Fruit fly (Drosophila melanogaster): ENCODE results near the gene Hira.

The Hira gene

dm6 chrX:7710439-7711154 is 11.3 kb upstream of the Hira start (continued):
- TF ChIP-seq CG7963 (GFP tag; IDR thresholded peaks at IDR 0.05; ENCODE audit: partially characterized antibody) (no peak), CG17829 (tag; optimal IDR thresholded peaks at IDR 0.05) (peak; percentile 54), CG11696 (GFP tag; IDR thresholded peaks at IDR 0.05) (no peak), mirr (GFP tag; optimal IDR thresholded peaks at IDR 0.05) (no peak), shn (GFP tag; optimal IDR thresholded peaks at IDR 0.05) (no peak), fd3F (GFP tag; optimal IDR thresholded peaks at IDR 0.05) (no peak), Six4 (GFP tag; optimal IDR thresholded peaks at IDR 0.05) (no peak), pho (GFP tag; optimal IDR thresholded peaks at IDR 0.05) (no peak), D (optimal IDR thresholded peaks at IDR 0.05) (no peak), D (GFP tag; optimal IDR thresholded peaks at IDR 0.05) (no peak), Dip2 (GFP tag; IDR thresholded peaks at IDR 0.05) (peak; percentile 98), ash1 (GFP tag; optimal IDR thresholded peaks at IDR 0.05) (no peak), CG16813 (GFP tag; IDR thresholded peaks at IDR 0.05; ENCODE audit: partially characterized antibody) (no peak), sisA (GFP tag; IDR thresholded peaks at IDR 0.05) (no peak), lab (GFP tag; optimal IDR thresholded peaks at IDR 0.05) (peak; percentile 26), HLH54F (GFP tag; optimal IDR thresholded peaks at IDR 0.05) (no peak), H2.0 (GFP tag; IDR thresholded peaks at IDR 0.05) (0 out of 2 replicates have a peak, but pooled peaks have one; percentile 3), CG7987 (GFP tag; optimal IDR thresholded peaks at IDR 0.05) (peak; percentile 16), CG17385 (GFP tag; optimal IDR thresholded peaks at IDR 0.05) (no peak), CG10209 (GFP tag; optimal IDR thresholded peaks at IDR 0.05) (peak; percentile 78), zen (tag; optimal IDR thresholded peaks at IDR 0.05) (peak; percentile 6), CG9437 (GFP tag; optimal IDR thresholded peaks at IDR 0.05) (no peak), Sry-δ (GFP tag; optimal IDR thresholded peaks at IDR 0.05) (peak; percentile 61), CG4854 (GFP tag; optimal IDR thresholded peaks at IDR 0.05) (no peak), CG12942 (GFP tag; optimal IDR thresholded peaks at IDR 0.05) (no peak), pb (GFP tag; optimal IDR thresholded peaks at IDR 0.05) (no peak), HLH3B (GFP tag; IDR thresholded peaks at IDR 0.05) (no peak), grn (GFP tag; optimal IDR thresholded peaks at IDR 0.05) (no peak), Doc3 (GFP tag; IDR thresholded peaks at IDR 0.05; ENCODE audit: partially characterized antibody) (no peak), CG31365 (tag; optimal IDR thresholded peaks at IDR 0.05) (peak; percentile 26), CG3838 (GFP tag; optimal IDR thresholded peaks at IDR 0.05) (no peak), pan (optimal IDR thresholded peaks at IDR 0.05) (no peak), pan (GFP tag; optimal IDR thresholded peaks at IDR 0.05 in 1 of 2, IDR thresholded peaks at IDR 0.05 in 1 of 2) (no peak), Nf-YC (tag; optimal IDR thresholded peaks at IDR 0.05) (no peak), CG2875 (GFP tag; optimal IDR thresholded peaks at IDR 0.05) (no peak), repo (GFP tag; optimal IDR thresholded peaks at IDR 0.05) (no peak), Mrtf (GFP tag; IDR thresholded peaks at IDR 0.05) (no peak), CG2202 (tag; optimal IDR thresholded peaks at IDR 0.05) (no peak), mld (GFP tag; IDR thresholded peaks at IDR 0.05; ENCODE audit: partially characterized antibody) (no peak), Mad (GFP tag; optimal IDR thresholded peaks at IDR 0.05) (no peak), MESR4 (GFP tag; optimal IDR thresholded peaks at IDR 0.05) (no peak), CG18476 (GFP tag; optimal IDR thresholded peaks at IDR 0.05) (no peak), Elba2 (GFP tag; optimal IDR thresholded peaks at IDR 0.05) (no peak), pfk (GFP tag; optimal IDR thresholded peaks at IDR 0.05) (no peak), CG9932 (GFP tag; IDR thresholded peaks at IDR 0.05) (peak; percentile 56), NC2α (GFP tag; optimal IDR thresholded peaks at IDR 0.05) (no peak), emc (GFP tag; optimal IDR thresholded peaks at IDR 0.05) (no peak), insv (GFP tag; optimal IDR thresholded peaks at IDR 0.05) (peak in 1 of 2 experiments; percentile 54), CG2120 (GFP tag; optimal IDR thresholded peaks at IDR 0.05) (peak; percentile 33), hbn (GFP tag; IDR thresholded peaks at IDR 0.05; ENCODE audit: partially characterized antibody) (no peak)
